Fruit fly (Drosophila melanogaster) whole organism, adult: ENCODE measurements around the gene SmydA-3.

Experiments
- CG11617 ChIP-seq: fragments of 200-800 bp; sonication (Bioruptor generic); optimal IDR thresholded peaks from 2 replicates; lab custom pipeline; 2017; ENCODE audit warnings: mild to moderate bottlenecking, missing biosample characterization, missing genetic modification reagents, missing genetic modification characterization
- CG12768 ChIP-seq: fragments of 200-800 bp; sonication (Bioruptor generic); optimal IDR thresholded peaks from 2 replicates; lab custom pipeline; 2017; ENCODE audit warnings: missing biosample characterization, missing genetic modification characterization, mild to moderate bottlenecking, moderate library complexity, missing genetic modification reagents
- CG14711 ChIP-seq: fragments of 200-800 bp; sonication (Bioruptor generic); optimal IDR thresholded peaks from 2 replicates; lab custom pipeline; 2018; ENCODE audit warnings: missing biosample characterization, mild to moderate bottlenecking, missing genetic modification characterization, moderate library complexity
- CG5204 ChIP-seq: fragments of 200-800 bp; sonication (Bioruptor generic); optimal IDR thresholded peaks from 2 replicates; lab custom pipeline; 2016; ENCODE audit warnings: missing biosample characterization, missing genetic modification characterization
- CG7045 ChIP-seq: fragments of 200-800 bp; sonication (Bioruptor generic); optimal IDR thresholded peaks from 2 replicates; lab custom pipeline; 2017; ENCODE audit warnings: missing biosample characterization, mild to moderate bottlenecking, missing genetic modification characterization
- CG7101 ChIP-seq: fragments of 200-800 bp; sonication (Bioruptor generic); optimal IDR thresholded peaks from 2 replicates; lab custom pipeline; 2018; ENCODE audit warnings: missing biosample characterization, mild to moderate bottlenecking, missing genetic modification characterization, moderate library complexity
- Clk ChIP-seq: fragments of 200-800 bp; sonication (Bioruptor generic); optimal IDR thresholded peaks from 2 replicates; lab custom pipeline; 2017; ENCODE audit warnings: missing biosample characterization, missing genetic modification characterization
- Crg-1 ChIP-seq: fragments of 200-800 bp; sonication (Bioruptor generic); optimal IDR thresholded peaks from 2 replicates; lab custom pipeline; 2016; ENCODE audit warnings: missing biosample characterization, missing genetic modification characterization
- Hr96 ChIP-seq: fragments of 200-800 bp; sonication (Bioruptor generic); optimal IDR thresholded peaks from 2 replicates; lab custom pipeline; 2016; ENCODE audit warnings: missing biosample characterization, missing genetic modification characterization
- Mnt ChIP-seq: fragments of 200-800 bp; sonication (Bioruptor generic); optimal IDR thresholded peaks from 2 replicates; lab custom pipeline; 2016; ENCODE audit warnings: missing biosample characterization, mild to moderate bottlenecking, missing genetic modification characterization
- bab1 ChIP-seq: fragments of 200-800 bp; sonication (Bioruptor generic); optimal IDR thresholded peaks from 3 replicates; lab custom pipeline; 2019; ENCODE audit warnings: missing biosample characterization, mild to moderate bottlenecking, missing genetic modification characterization, moderate library complexity
- cic ChIP-seq: fragments of 200-800 bp; sonication (Bioruptor generic); optimal IDR thresholded peaks from 2 replicates; lab custom pipeline; 2017; ENCODE audit warnings: missing biosample characterization, mild to moderate bottlenecking, missing genetic modification characterization, moderate library complexity
- cnc ChIP-seq, 2 experiments: fragments of >200 bp; optimal IDR thresholded peaks; 2 replicates each; lab custom pipeline; 2017
- ovo ChIP-seq: fragments of 200-800 bp; sonication (Bioruptor generic); optimal IDR thresholded peaks from 2 replicates; lab custom pipeline; 2016; ENCODE audit warnings: missing biosample characterization, missing genetic modification characterization
- pad ChIP-seq: fragments of 200-800 bp; sonication (Bioruptor generic); optimal IDR thresholded peaks from 3 replicates; lab custom pipeline; 2017; ENCODE audit warnings: missing biosample characterization, missing genetic modification characterization, mild to moderate bottlenecking, moderate library complexity, missing genetic modification reagents
- tj ChIP-seq: fragments of 200-800 bp; sonication (Bioruptor generic); optimal IDR thresholded peaks from 3 replicates; lab custom pipeline; 2017; ENCODE audit warnings: missing biosample characterization, mild to moderate bottlenecking, missing genetic modification characterization, moderate library complexity
- toe ChIP-seq: fragments of 200-800 bp; sonication (Bioruptor generic); optimal IDR thresholded peaks from 2 replicates; lab custom pipeline; 2016; ENCODE audit warnings: missing biosample characterization, missing genetic modification characterization

Gene SmydA-3

dm6 chr2L:10869867-10870266 is 19.9 kb downstream of the SmydA-3 start, which contains the start of gene CG12517:
Gene CG12517, plus strand, starts transcription at chr2L:10870167.
- TF ChIP-seq Crg-1 (GFP tag; lab: Kevin White, UChicago) (no peak), Clk (GFP tag; lab: Kevin White, UChicago) (no peak)

DNA sequence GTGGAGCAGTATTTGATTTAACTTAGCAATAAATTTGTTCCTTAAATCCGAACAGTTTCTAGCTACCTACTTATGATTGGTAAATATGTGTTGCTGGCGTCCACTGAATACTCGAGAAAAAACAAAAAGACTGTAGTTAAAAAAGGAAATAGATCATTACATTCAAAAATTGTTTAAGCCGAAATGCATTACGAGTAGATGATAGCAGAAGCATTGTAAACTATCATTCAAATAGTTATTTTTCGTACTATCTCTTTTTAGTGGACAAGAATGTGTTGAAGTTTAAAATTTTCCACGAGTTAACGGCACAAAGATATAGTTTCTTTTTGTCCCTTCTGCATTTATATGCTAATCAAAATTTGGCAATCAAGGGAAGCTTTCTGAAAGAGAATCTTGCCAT is 38.9 kb downstream of the SmydA-3 start, which contains the start of gene CG14071:
Gene CG14071, minus strand, starts transcription at position 101 of the 400 bp plus-strand sequence.
- TF ChIP-seq CG12768 (GFP tag; lab: Kevin White, UChicago): no peak
- no peak for TF ChIP-seq CG11617

- TF ChIP-seq tj (no peak), ovo (no peak), Crg-1 (GFP tag; lab: Kevin White, UChicago) (no peak), CG14711 (tag; lab: Kevin White, UChicago) (no peak), cnc (optimal IDR thresholded peaks at IDR 0.05; lab: Kevin White, UChicago) (no peak), CG5204 (GFP tag; lab: Kevin White, UChicago) (no peak), CG11617 (no peak), toe (GFP tag; lab: Kevin White, UChicago) (no peak), cic (GFP tag; lab: Kevin White, UChicago) (no peak), pad (GFP tag; lab: Kevin White, UChicago) (no peak), CG7045 (GFP tag; lab: Kevin White, UChicago) (no peak), bab1 (no peak), Hr96 (GFP tag; lab: Kevin White, UChicago) (no peak), CG7101 (tag; lab: Kevin White, UChicago) (no peak), Mnt (GFP tag; lab: Kevin White, UChicago) (no peak), CG12768 (GFP tag; lab: Kevin White, UChicago) (no peak), Clk (GFP tag; lab: Kevin White, UChicago) (no peak)
These were observed 51.7 kb downstream of the SmydA-3 start, which contains the start of gene CG14070 for dm6 chr2L:10901685-10902084. Gene CG14070, minus strand, starts transcription at chr2L:10901785.
